Fruit fly (Drosophila melanogaster) whole organism, prepupa: ENCODE data around the gene GNBP2.
A peak's percentile ranks its signal among the peaks of the same experiment; 100 is the strongest.

Source experiments
- Blimp-1 ChIP-seq: fragments of 200-800 bp; sonication (Bioruptor generic); optimal IDR thresholded peaks from 3 replicates; lab custom pipeline; 2017; ENCODE audit warnings: missing biosample characterization, missing genetic modification characterization, mild to moderate bottlenecking, moderate library complexity, missing genetic modification reagents
- CG6163 ChIP-seq: fragments of 200-800 bp; sonication (Bioruptor generic); IDR thresholded peaks from 3 replicates; pipeline ENCODE4 v1.3.6; 2022; ENCODE audit warnings: missing biosample characterization, missing genetic modification characterization
- CG6792 ChIP-seq: fragments of 200-800 bp; sonication (Bioruptor generic); optimal IDR thresholded peaks from 3 replicates; lab custom pipeline; 2016; ENCODE audit warnings: missing biosample characterization, missing genetic modification characterization
- Eip93F ChIP-seq: fragments of 200-800 bp; sonication (Bioruptor generic); optimal IDR thresholded peaks from 2 replicates; lab custom pipeline; 2016; ENCODE audit warnings: missing biosample characterization, mild to moderate bottlenecking, missing genetic modification characterization
- Ets96B ChIP-seq: fragments of 200-800 bp; optimal IDR thresholded peaks from 2 replicates; lab custom pipeline; 2019; ENCODE audit warnings: missing biosample characterization, mild to moderate bottlenecking, missing genetic modification characterization, moderate library complexity
- Gug ChIP-seq: fragments of 200-800 bp; sonication (Bioruptor generic); IDR thresholded peaks from 2 replicates; pipeline ENCODE4 v1.3.6; 2022; ENCODE audit warnings: missing biosample characterization, missing genetic modification characterization
- Hr39 ChIP-seq: fragments of 200-800 bp; sonication (Bioruptor generic); optimal IDR thresholded peaks from 2 replicates; lab custom pipeline; 2016; ENCODE audit warnings: missing biosample characterization, missing genetic modification characterization
- OdsH ChIP-seq: fragments of 200-800 bp; sonication (Bioruptor generic); optimal IDR thresholded peaks from 3 replicates; lab custom pipeline; 2016; ENCODE audit warnings: missing biosample characterization, missing genetic modification characterization
- Sox102F ChIP-seq: fragments of 200-800 bp; sonication (Bioruptor generic); optimal IDR thresholded peaks from 2 replicates; lab custom pipeline; 2016; ENCODE audit warnings: missing biosample characterization, mild to moderate bottlenecking, missing genetic modification characterization
- dac ChIP-seq: fragments of 200-800 bp; sonication (Bioruptor generic); optimal IDR thresholded peaks from 2 replicates; lab custom pipeline; 2017; ENCODE audit warnings: missing biosample characterization, mild to moderate bottlenecking, missing genetic modification characterization
- eg ChIP-seq: fragments of 200-800 bp; sonication (Bioruptor generic); IDR thresholded peaks from 3 replicates; pipeline ENCODE4 v1.3.6; 2022; ENCODE audit warnings: missing biosample characterization, missing genetic modification characterization
- salr ChIP-seq, 2 experiments: fragments of 200-800 bp; sonication (Bioruptor generic); optimal IDR thresholded peaks; 3 replicates each; lab custom pipeline; 2016 to 2018; ENCODE audit warnings: missing biosample characterization in 2 of 2, missing genetic modification characterization in 2 of 2, mild to moderate bottlenecking in 1 of 2
- svp ChIP-seq: fragments of 200-800 bp; sonication (Bioruptor generic); peaks from one replicate; lab custom pipeline; 2016; ENCODE audit warnings: missing biosample characterization, missing genetic modification characterization

DNA sequence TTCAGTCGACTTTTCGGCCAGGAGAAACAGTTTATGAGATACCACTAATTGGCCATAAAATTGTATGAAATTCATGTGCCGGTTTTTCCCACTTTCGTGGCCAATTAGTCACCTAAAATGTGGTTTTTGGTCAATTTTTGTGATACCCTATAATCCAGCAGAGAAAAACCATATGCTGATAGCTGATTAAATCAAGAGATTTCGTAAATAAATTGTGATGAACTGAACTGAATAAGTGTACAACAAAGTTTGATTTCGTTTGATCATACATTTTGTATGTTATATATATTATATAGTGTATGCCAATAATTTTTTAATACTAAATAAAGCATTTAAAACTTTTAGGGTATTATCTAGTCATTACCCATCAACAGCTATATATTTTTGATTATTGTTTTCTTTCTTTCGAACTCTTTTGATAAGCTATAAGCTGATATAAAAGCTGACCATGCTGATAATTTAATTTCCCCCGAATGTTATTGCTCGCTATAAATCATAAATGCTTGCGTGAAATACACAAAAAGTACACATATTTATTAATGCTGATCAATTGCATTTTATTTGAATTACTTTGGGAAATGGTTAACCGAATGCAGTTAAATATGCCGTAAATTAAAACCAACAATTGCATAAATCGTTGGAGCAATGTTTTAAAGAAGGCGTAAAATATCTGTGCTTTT, 40.3 kb downstream of the GNBP2 start:
- TF ChIP-seq Sox102F (GFP tag; lab: Kevin White, UChicago) (no peak), CG6163 (GFP tag; lab: Robert Waterston, UW) (no peak), svp (GFP tag; lab: Kevin White, UChicago) (peak; percentile 29), CG6792 (no peak), Ets96B (tag; lab: Kevin White, UChicago) (no peak), dac (GFP tag; lab: Kevin White, UChicago) (no peak), salr (GFP tag; optimal IDR thresholded peaks at IDR 0.05; lab: Kevin White, UChicago) (no peak), eg (no peak), Eip93F (no peak), Gug (GFP tag; lab: Robert Waterston, UW) (no peak), Hr39 (GFP tag; lab: Kevin White, UChicago) (no peak), OdsH (GFP tag; lab: Kevin White, UChicago) (no peak), Blimp-1 (GFP tag; lab: Kevin White, UChicago) (no peak)
